Fruit fly (Drosophila melanogaster): ENCODE data around the gene Flad2.

DNA sequence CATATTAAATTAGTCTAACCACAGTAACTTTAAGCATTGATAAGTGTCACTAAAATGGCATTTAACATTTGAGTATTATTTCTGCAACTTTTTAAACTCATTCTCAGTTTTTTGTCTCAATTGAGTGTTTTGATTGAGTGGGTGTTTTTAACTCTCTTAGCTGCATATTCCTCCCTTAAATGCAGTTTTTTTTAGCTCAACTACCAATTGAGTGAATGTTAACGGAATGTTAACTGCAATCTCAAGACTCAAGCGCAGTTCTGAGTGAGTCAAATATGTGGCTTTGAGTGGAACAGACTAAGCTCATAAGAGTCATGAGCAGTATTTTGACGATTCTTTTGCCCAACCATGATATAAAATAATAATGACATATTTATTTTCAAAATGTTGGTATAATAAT lies 49.4 kb upstream of the Flad2 start:
- TF ChIP-seq EcR (GFP tag; optimal IDR thresholded peaks at IDR 0.05) (no peak), psq (optimal IDR thresholded peaks at IDR 0.05) (no peak), CG8478 (optimal IDR thresholded peaks at IDR 0.05) (no peak), pan (optimal IDR thresholded peaks at IDR 0.05) (no peak), usp (GFP tag; optimal IDR thresholded peaks at IDR 0.05) (no peak), Dll (optimal IDR thresholded peaks at IDR 0.05) (no peak)
